In genomic region chr3L:3060054-3060979, dm6 we compare ENCODE assay signal across 7 fruit fly cellular contexts.
TF ChIP-seq lines count a peak whose summit lies in the region.

No protein-coding gene starts in this region.

- TF ChIP-seq CTCF in whole organism, embryonic (GFP tag; optimal IDR thresholded peaks at IDR 0.05; lab: Kevin White, UChicago): peak; percentile 65

TF ChIP-seq in Kc167, 6 proteins besides CTCF, POLR2A, EP300 and RAD21:
- TF ChIP-seq ttk (optimal IDR thresholded peaks at IDR 0.05; lab: Kevin White, UChicago) (no peak), h (optimal IDR thresholded peaks at IDR 0.05; lab: Kevin White, UChicago) (peak; percentile 30)
TF ChIP-seq in Kc167: peak in this region for 1.

TF ChIP-seq in whole organism, 6 proteins besides CTCF, POLR2A, EP300 and RAD21:
- TF ChIP-seq CG8478 (optimal IDR thresholded peaks at IDR 0.05; lab: Kevin White, UChicago) (peak; percentile 7), usp (GFP tag; optimal IDR thresholded peaks at IDR 0.05; lab: Kevin White, UChicago) (no peak), psq (optimal IDR thresholded peaks at IDR 0.05; lab: Kevin White, UChicago) (no peak)

TF ChIP-seq in whole organism, adult, 20 proteins besides CTCF, POLR2A, EP300 and RAD21 (continues in another document):
- TF ChIP-seq tj (GFP tag; optimal IDR thresholded peaks at IDR 0.05; lab: Kevin White, UChicago) (peak; percentile 98), toe (GFP tag; optimal IDR thresholded peaks at IDR 0.05; lab: Kevin White, UChicago) (peak; percentile 100), CG33017 (tag; optimal IDR thresholded peaks at IDR 0.05; lab: Kevin White, UChicago) (peak; percentile 99), Crg-1 (GFP tag; optimal IDR thresholded peaks at IDR 0.05; lab: Kevin White, UChicago) (peak; percentile 100), CG7101 (tag; optimal IDR thresholded peaks at IDR 0.05; lab: Kevin White, UChicago) (peak; percentile 100), cnc (optimal IDR thresholded peaks at IDR 0.05; lab: Kevin White, UChicago) (no peak), CG7045 (GFP tag; optimal IDR thresholded peaks at IDR 0.05; lab: Kevin White, UChicago) (peak; percentile 100), ovo (GFP tag; optimal IDR thresholded peaks at IDR 0.05; lab: Kevin White, UChicago) (peak; percentile 98), CG1620 (GFP tag; optimal IDR thresholded peaks at IDR 0.05; lab: Kevin White, UChicago) (peak; percentile 100), CG11617 (GFP tag; optimal IDR thresholded peaks at IDR 0.05; lab: Kevin White, UChicago) (peak; percentile 100), Mnt (GFP tag; optimal IDR thresholded peaks at IDR 0.05; lab: Kevin White, UChicago) (peak; percentile 99), CG5204 (GFP tag; optimal IDR thresholded peaks at IDR 0.05; lab: Kevin White, UChicago) (no peak), CG14711 (tag; optimal IDR thresholded peaks at IDR 0.05; lab: Kevin White, UChicago) (peak; percentile 98), kay (GFP tag; lab: Kevin White, UChicago; ENCODE audit: borderline replicate concordance) (peak; percentile 100), cic (GFP tag; optimal IDR thresholded peaks at IDR 0.05; lab: Kevin White, UChicago) (peak; percentile 95), Hr96 (GFP tag; optimal IDR thresholded peaks at IDR 0.05; lab: Kevin White, UChicago) (peak; percentile 100), bab1 (GFP tag; optimal IDR thresholded peaks at IDR 0.05; lab: Kevin White, UChicago) (peak; percentile 99)

TF ChIP-seq in whole organism, embryonic, 481 proteins besides CTCF, POLR2A, EP300 and RAD21 (continues in another document):
- peak; percentile 94 for TF ChIP-seq fd64A (GFP tag; optimal IDR thresholded peaks at IDR 0.05; lab: Kevin White, UChicago)
- no peak for TF ChIP-seq hb (GFP tag; IDR thresholded peaks at IDR 0.05; lab: Robert Waterston, UW; ENCODE audit: partially characterized antibody)
- peak; percentile 93 for TF ChIP-seq CG17186 (GFP tag; optimal IDR thresholded peaks at IDR 0.05; lab: Kevin White, UChicago)
- TF ChIP-seq Bgb (GFP tag; IDR thresholded peaks at IDR 0.05; lab: Robert Waterston, UW; ENCODE audit: partially characterized antibody): no peak
- TF ChIP-seq phol (tag; optimal IDR thresholded peaks at IDR 0.05; lab: Kevin White, UChicago): peak; percentile 97
- peak; percentile 98 for TF ChIP-seq Fer1 (GFP tag; optimal IDR thresholded peaks at IDR 0.05; lab: Kevin White, UChicago)
- peak; percentile 98 for TF ChIP-seq schlank (tag; optimal IDR thresholded peaks at IDR 0.05; lab: Kevin White, UChicago)
- TF ChIP-seq odd (GFP tag; optimal IDR thresholded peaks at IDR 0.05; lab: Kevin White, UChicago): peak; percentile 94
- TF ChIP-seq YL-1 (GFP tag; optimal IDR thresholded peaks at IDR 0.05; lab: Kevin White, UChicago): peak; percentile 87
- TF ChIP-seq hkb (optimal IDR thresholded peaks at IDR 0.05; lab: Kevin White, UChicago): no peak
- TF ChIP-seq hkb (GFP tag; IDR thresholded peaks at IDR 0.05; lab: Robert Waterston, UW): peak; percentile 99
- no peak for TF ChIP-seq hth (optimal IDR thresholded peaks at IDR 0.05; lab: Kevin White, UChicago)
- peak; percentile 99 for TF ChIP-seq stc (GFP tag; IDR thresholded peaks at IDR 0.05; lab: Robert Waterston, UW)
- peak; percentile 98 for TF ChIP-seq Mes4 (GFP tag; optimal IDR thresholded peaks at IDR 0.05; lab: Kevin White, UChicago)
- peak; percentile 93 for TF ChIP-seq Myb (GFP tag; optimal IDR thresholded peaks at IDR 0.05; lab: Kevin White, UChicago)
- TF ChIP-seq CG11695 (GFP tag; IDR thresholded peaks at IDR 0.05; lab: Robert Waterston, UW): peak; percentile 98
- TF ChIP-seq B-H1 (GFP tag; IDR thresholded peaks at IDR 0.05; lab: Robert Waterston, UW): peak; percentile 99

TF ChIP-seq in whole organism, prepupa, 60 proteins besides CTCF, POLR2A, EP300 and RAD21 (continues in another document):
- TF ChIP-seq Lpt (GFP tag; optimal IDR thresholded peaks at IDR 0.05; lab: Kevin White, UChicago): peak; percentile 99
- peak; percentile 100 for TF ChIP-seq Eip78C (GFP tag; lab: Kevin White, UChicago)
- peak; percentile 100 for TF ChIP-seq Smox (GFP tag; optimal IDR thresholded peaks at IDR 0.05; lab: Kevin White, UChicago)
- peak; percentile 99 for TF ChIP-seq CG6276 (GFP tag; optimal IDR thresholded peaks at IDR 0.05; lab: Kevin White, UChicago)
- TF ChIP-seq OdsH (GFP tag; optimal IDR thresholded peaks at IDR 0.05; lab: Kevin White, UChicago): peak; percentile 100
- TF ChIP-seq CG6792 (GFP tag; optimal IDR thresholded peaks at IDR 0.05; lab: Kevin White, UChicago): peak; percentile 100
- peak; percentile 100 for TF ChIP-seq CG8632 (GFP tag; optimal IDR thresholded peaks at IDR 0.05; lab: Kevin White, UChicago)
- peak; percentile 100 for TF ChIP-seq CG8119 (GFP tag; IDR thresholded peaks at IDR 0.05; lab: Robert Waterston, UW)
- peak; percentile 100 for TF ChIP-seq Sox14 (GFP tag; optimal IDR thresholded peaks at IDR 0.05; lab: Kevin White, UChicago)
- TF ChIP-seq CG6808 (GFP tag; optimal IDR thresholded peaks at IDR 0.05; lab: Kevin White, UChicago): peak; percentile 97
- peak; percentile 100 for TF ChIP-seq CG3919 (GFP tag; optimal IDR thresholded peaks at IDR 0.05; lab: Kevin White, UChicago)
- peak; percentile 100 for TF ChIP-seq pdm3 (GFP tag; optimal IDR thresholded peaks at IDR 0.05; lab: Kevin White, UChicago)
- TF ChIP-seq Hr4 (GFP tag; optimal IDR thresholded peaks at IDR 0.05; lab: Kevin White, UChicago): peak; percentile 100
- TF ChIP-seq Sox15 (GFP tag; optimal IDR thresholded peaks at IDR 0.05; lab: Kevin White, UChicago): peak; percentile 100
- peak; percentile 100 for TF ChIP-seq CG8319 (GFP tag; optimal IDR thresholded peaks at IDR 0.05; lab: Kevin White, UChicago)
- peak; percentile 98 for TF ChIP-seq CG16779 (tag; optimal IDR thresholded peaks at IDR 0.05; lab: Kevin White, UChicago)
- peak; percentile 100 for TF ChIP-seq eg (GFP tag; IDR thresholded peaks at IDR 0.05; lab: Robert Waterston, UW)
- peak; percentile 96 for TF ChIP-seq dsx (GFP tag; optimal IDR thresholded peaks at IDR 0.05; lab: Kevin White, UChicago; ENCODE audit: poor library complexity, severe bottlenecking)

TF ChIP-seq in whole organism, pupa, 21 proteins besides CTCF, POLR2A, EP300 and RAD21 (continues in another document):
- TF ChIP-seq CG8301 (tag; optimal IDR thresholded peaks at IDR 0.05; lab: Kevin White, UChicago) (peak; percentile 99), Snoo (tag; optimal IDR thresholded peaks at IDR 0.05; lab: Kevin White, UChicago) (peak; percentile 100), Ets98B (GFP tag; IDR thresholded peaks at IDR 0.05; lab: Robert Waterston, UW) (peak; percentile 100), CG9948 (tag; optimal IDR thresholded peaks at IDR 0.05; lab: Kevin White, UChicago) (peak; percentile 98), CG8159 (tag; optimal IDR thresholded peaks at IDR 0.05; lab: Kevin White, UChicago) (peak; percentile 99), CG13204 (GFP tag; optimal IDR thresholded peaks at IDR 0.05; lab: Kevin White, UChicago) (peak; percentile 94), fd96Ca (GFP tag; IDR thresholded peaks at IDR 0.05; lab: Robert Waterston, UW) (peak; percentile 100), CG34367 (tag; optimal IDR thresholded peaks at IDR 0.05; lab: Kevin White, UChicago) (peak; percentile 99), D1 (tag; optimal IDR thresholded peaks at IDR 0.05; lab: Kevin White, UChicago) (peak; percentile 83), CG17806 (tag; optimal IDR thresholded peaks at IDR 0.05; lab: Kevin White, UChicago) (peak; percentile 99), rn (GFP tag; IDR thresholded peaks at IDR 0.05; lab: Robert Waterston, UW) (peak; percentile 100), Pif1B (GFP tag; optimal IDR thresholded peaks at IDR 0.05; lab: Kevin White, UChicago) (peak; percentile 99), CG15710 (tag; optimal IDR thresholded peaks at IDR 0.05; lab: Kevin White, UChicago) (peak; percentile 99), CG4496 (GFP tag; IDR thresholded peaks at IDR 0.05; lab: Robert Waterston, UW) (peak; percentile 100), CG32121 (GFP tag; IDR thresholded peaks at IDR 0.05; lab: Robert Waterston, UW) (peak; percentile 100), CG10348 (GFP tag; IDR thresholded peaks at IDR 0.05; lab: Robert Waterston, UW) (peak; percentile 100), CG12605 (GFP tag; IDR thresholded peaks at IDR 0.05; lab: Robert Waterston, UW) (peak; percentile 99), CG14655 (GFP tag; optimal IDR thresholded peaks at IDR 0.05; lab: Kevin White, UChicago) (peak; percentile 99), Pif1A (GFP tag; optimal IDR thresholded peaks at IDR 0.05; lab: Kevin White, UChicago) (peak; percentile 100), EcR (GFP tag; optimal IDR thresholded peaks at IDR 0.05; lab: Kevin White, UChicago) (peak; percentile 87)

TF ChIP-seq in whole organism, wandering third instar larva, 38 proteins besides CTCF, POLR2A, EP300 and RAD21 (continues in another document):
- TF ChIP-seq Mio (GFP tag; optimal IDR thresholded peaks at IDR 0.05; lab: Kevin White, UChicago) (peak; percentile 98), dmrt93B (GFP tag; optimal IDR thresholded peaks at IDR 0.05; lab: Kevin White, UChicago) (peak; percentile 100), usp (GFP tag; optimal IDR thresholded peaks at IDR 0.05; lab: Kevin White, UChicago) (no peak), N (GFP tag; optimal IDR thresholded peaks at IDR 0.05; lab: Kevin White, UChicago) (no peak), Jra (GFP tag; optimal IDR thresholded peaks at IDR 0.05; lab: Kevin White, UChicago) (peak; percentile 99), Hr78 (GFP tag; optimal IDR thresholded peaks at IDR 0.05; lab: Kevin White, UChicago) (no peak), lola (GFP tag; optimal IDR thresholded peaks at IDR 0.05; lab: Kevin White, UChicago) (no peak), brk (GFP tag; optimal IDR thresholded peaks at IDR 0.05; lab: Kevin White, UChicago) (peak; percentile 98), GATAd (GFP tag; optimal IDR thresholded peaks at IDR 0.05; lab: Kevin White, UChicago) (peak; percentile 100), Hnf4 (GFP tag; optimal IDR thresholded peaks at IDR 0.05; lab: Kevin White, UChicago) (peak; percentile 100), psq (GFP tag; optimal IDR thresholded peaks at IDR 0.05; lab: Kevin White, UChicago) (peak; percentile 99), HLH106 (tag; optimal IDR thresholded peaks at IDR 0.05; lab: Kevin White, UChicago) (peak; percentile 100), Rel (GFP tag; optimal IDR thresholded peaks at IDR 0.05; lab: Kevin White, UChicago) (peak; percentile 99), Rel (tag; optimal IDR thresholded peaks at IDR 0.05; lab: Kevin White, UChicago) (peak; percentile 92), pan (optimal IDR thresholded peaks at IDR 0.05; lab: Kevin White, UChicago) (no peak), sv (GFP tag; optimal IDR thresholded peaks at IDR 0.05; lab: Kevin White, UChicago) (peak; percentile 99), Dif (GFP tag; optimal IDR thresholded peaks at IDR 0.05; lab: Kevin White, UChicago; ENCODE audit: partially characterized antibody) (no peak), OdsH (GFP tag; optimal IDR thresholded peaks at IDR 0.05; lab: Kevin White, UChicago) (peak; percentile 100), ey (GFP tag; optimal IDR thresholded peaks at IDR 0.05; lab: Kevin White, UChicago) (peak; percentile 100), woc (GFP tag; optimal IDR thresholded peaks at IDR 0.05; lab: Kevin White, UChicago) (peak; percentile 98), Dfd (GFP tag; optimal IDR thresholded peaks at IDR 0.05; lab: Kevin White, UChicago) (peak; percentile 93), CG32264 (GFP tag; optimal IDR thresholded peaks at IDR 0.05; lab: Kevin White, UChicago) (peak; percentile 99)
